Worm (Caenorhabditis elegans) whole organism, dauer: ENCODE measurements around the gene T26E4.9.
"Not testable (repeated sequence)": the region's sequence is repeated elsewhere in the genome, so short reads cannot be mapped to it uniquely, and the experiment has no call there.

Experiments
- unc-62 ChIP-seq: sonication (generic microtip); optimal IDR thresholded peaks from 2 replicates; lab custom pipeline; 2017; ENCODE audit warnings: missing biosample characterization, missing genetic modification reagents, missing genetic modification characterization

The T26E4.9 gene

ce11 chrV:15802623-15803022, at the start of gene T26E4.9:
T26E4.9 (minus strand) TSS chrV:15802723.
- not testable (repeated sequence) for TF ChIP-seq unc-62 (GFP tag; lab: Kevin White, UChicago)

ce11 chrV:15850276-15850811, 47.8 kb upstream of the T26E4.9 start, which contains the start of gene srh-147:
srh-147 (minus strand) TSS chrV:15850326.
- not testable (repeated sequence) for TF ChIP-seq unc-62 (GFP tag; lab: Kevin White, UChicago)

ce11 chrV:15841095-15841494, 38.6 kb upstream of the T26E4.9 start, which contains the start of gene srh-149:
srh-149 (minus strand) TSS chrV:15841195.
- no peak for TF ChIP-seq unc-62 (GFP tag; lab: Kevin White, UChicago)

ce11 chrV:15833622-15834021, 31.1 kb upstream of the T26E4.9 start, which contains the start of gene srbc-54:
srbc-54 (minus strand) TSS chrV:15833722.
- no peak for TF ChIP-seq unc-62 (GFP tag; lab: Kevin White, UChicago)

ce11 chrV:15831586-15831985, 29.1 kb upstream of the T26E4.9 start, which contains the start of gene srbc-56:
srbc-56 (minus strand) TSS chrV:15831686.
- TF ChIP-seq unc-62 (GFP tag; lab: Kevin White, UChicago), result no peak

ce11 chrV:15829907-15830306, 27.4 kb upstream of the T26E4.9 start, which contains the start of gene srbc-55:
srbc-55 (minus strand) TSS chrV:15830007.
- TF ChIP-seq unc-62 (GFP tag; lab: Kevin White, UChicago), result no peak

ce11 chrV:15826110-15826509, 23.6 kb upstream of the T26E4.9 start, which contains the start of gene srbc-51:
srbc-51 (plus strand) TSS chrV:15826410.
- TF ChIP-seq unc-62 (GFP tag; lab: Kevin White, UChicago), result no peak

ce11 chrV:15824866-15825265, 22.3 kb upstream of the T26E4.9 start, which contains the start of gene srbc-50:
srbc-50 (minus strand) TSS chrV:15824966.
- TF ChIP-seq unc-62 (GFP tag; lab: Kevin White, UChicago), result no peak

- TF ChIP-seq unc-62 (GFP tag; lab: Kevin White, UChicago), result no peak
These were observed 18.9 kb upstream of the T26E4.9 start, which contains the start of gene srbc-49 for ce11 chrV:15821398-15821797. srbc-49 (plus strand) TSS chrV:15821698.

- TF ChIP-seq unc-62 (GFP tag; lab: Kevin White, UChicago), result no peak
These were observed 17.5 kb upstream of the T26E4.9 start, which contains the start of gene srbc-48 for ce11 chrV:15819983-15820382. srbc-48 (plus strand) TSS chrV:15820283.

- TF ChIP-seq unc-62 (GFP tag; lab: Kevin White, UChicago), result no peak
These were observed 15.2 kb upstream of the T26E4.9 start, which contains the start of gene abf-3 for ce11 chrV:15817746-15818145. abf-3 (minus strand) TSS chrV:15817846.

ce11 chrV:15815962-15816432, 13.5 kb upstream of the T26E4.9 start, which contains the start of the genes fbxa-69 and F54B8.4:
fbxa-69 (minus strand) TSS chrV:15815971.
F54B8.4 (plus strand) TSS chrV:15816382.
- no peak for TF ChIP-seq unc-62 (GFP tag; lab: Kevin White, UChicago)

ce11 chrV:15811982-15812381, 9.5 kb upstream of the T26E4.9 start, which contains the start of gene nhr-282:
nhr-282 (plus strand) TSS chrV:15812282.
- not testable (repeated sequence) for TF ChIP-seq unc-62 (GFP tag; lab: Kevin White, UChicago)

- no peak for TF ChIP-seq unc-62 (GFP tag; lab: Kevin White, UChicago)
These were observed 7.9 kb upstream of the T26E4.9 start, which contains the start of gene F54B8.1 for ce11 chrV:15810446-15810845. F54B8.1 (plus strand) TSS chrV:15810746.

ce11 chrV:15809543-15809942, 7.0 kb upstream of the T26E4.9 start, which contains the start of gene srsx-36:
srsx-36 (minus strand) TSS chrV:15809643.
- TF ChIP-seq unc-62 (GFP tag; lab: Kevin White, UChicago), result no peak

- TF ChIP-seq unc-62 (GFP tag; lab: Kevin White, UChicago), result not testable (repeated sequence)
These were observed 4.9 kb upstream of the T26E4.9 start, which contains the start of gene srsx-38 for ce11 chrV:15807420-15807819. srsx-38 (minus strand) TSS chrV:15807520.
